Worm (Caenorhabditis elegans) whole organism, L3 larva: Measurements from ENCODE around the gene mrps-9.

ENCODE experiments used
- R02D3.7 ChIP-seq: fragments of 150-350 bp; optimal IDR thresholded peaks from 2 replicates; lab custom pipeline; 2014; ENCODE audit warnings: missing biosample characterization, missing genetic modification characterization
- ama-1 ChIP-seq: fragments of 150-350 bp; optimal IDR thresholded peaks from 2 replicates; lab custom pipeline; 2018
- egl-5 ChIP-seq: fragments of 150-350 bp; optimal IDR thresholded peaks from 2 replicates; lab custom pipeline; 2017; ENCODE audit warnings: missing biosample characterization, missing genetic modification reagents, missing genetic modification characterization, inconsistent platforms
- nfya-1 ChIP-seq: sonication (generic microtip); optimal IDR thresholded peaks from 2 replicates; lab custom pipeline; 2017; ENCODE audit warnings: missing genetic modification characterization, mild to moderate bottlenecking, missing compliant biosample characterization, antibody characterized with exemption, moderate library complexity; ENCODE audit not compliant: insufficient read depth
- nhr-11 ChIP-seq: fragments of 150-350 bp; optimal IDR thresholded peaks from 2 replicates; lab custom pipeline; 2014; ENCODE audit warnings: missing biosample characterization, missing genetic modification characterization
- nhr-237 ChIP-seq: fragments of 150-350 bp; optimal IDR thresholded peaks from 2 replicates; lab custom pipeline; 2014; ENCODE audit warnings: missing biosample characterization, missing genetic modification characterization
- skn-1 ChIP-seq: fragments of 150-350 bp; optimal IDR thresholded peaks from 2 replicates; lab custom pipeline; 2014; ENCODE audit warnings: missing biosample characterization, missing genetic modification characterization
- snpc-4 ChIP-seq: fragments of 150-350 bp; optimal IDR thresholded peaks from 2 replicates; lab custom pipeline; 2014; ENCODE audit warnings: missing biosample characterization, missing genetic modification characterization
- unc-62 ChIP-seq: fragments of 150-350 bp; sonication (generic microtip); optimal IDR thresholded peaks from 4 replicates; lab custom pipeline; 2014; ENCODE audit warnings: missing biosample characterization, missing genetic modification reagents, missing genetic modification characterization
- ztf-4 ChIP-seq: fragments of 150-350 bp; optimal IDR thresholded peaks from 2 replicates; lab custom pipeline; 2014; ENCODE audit warnings: missing biosample characterization, missing genetic modification characterization

DNA sequence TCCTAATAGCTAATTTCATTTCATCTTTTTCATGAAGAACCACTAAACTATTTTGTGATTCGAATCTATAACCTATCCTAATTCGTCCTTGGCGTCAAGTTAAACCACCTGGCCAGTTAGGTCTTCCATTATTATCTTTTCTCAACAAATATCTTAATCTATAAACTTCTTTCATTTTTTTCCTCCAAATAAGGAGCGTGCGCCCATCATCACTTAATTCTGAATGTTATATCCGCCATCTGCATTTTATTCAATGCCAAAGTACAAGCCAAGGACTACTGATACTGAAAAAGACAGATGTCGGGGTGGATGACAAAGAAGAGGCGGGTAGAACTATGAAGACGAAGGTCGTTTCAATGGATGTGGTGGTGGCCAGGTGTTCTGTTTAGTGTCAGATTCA, 36.9 kb upstream of the mrps-9 start:
- TF ChIP-seq snpc-4, result no peak
- TF ChIP-seq nhr-237 (tag; lab: Kevin White, UChicago), result no peak
- no peak for TF ChIP-seq R02D3.7 (tag; lab: Kevin White, UChicago)
- TF ChIP-seq unc-62 (GFP tag; lab: Kevin White, UChicago), result no peak
- TF ChIP-seq nhr-11 (tag; lab: Kevin White, UChicago), result no peak
- TF ChIP-seq ama-1 (lab: Kevin White, UChicago), result no peak
- no peak for TF ChIP-seq nfya-1 (tag; lab: Kevin White, UChicago)
- peak; percentile 25 for TF ChIP-seq egl-5 (tag; lab: Kevin White, UChicago)
- no peak for TF ChIP-seq ztf-4 (tag; lab: Kevin White, UChicago)
- no peak for TF ChIP-seq skn-1 (tag; lab: Kevin White, UChicago)
